Worm (Caenorhabditis elegans) whole organism, L4 larva: ENCODE data around the gene F40F8.3.

Experiments used
- F26F4.8 ChIP-seq: fragments of 200-800 bp; sonication (Bioruptor generic); conservative IDR thresholded peaks from 2 replicates; pipeline ENCODE4 v1.3.6; 2022; ENCODE audit warnings: missing genetic modification characterization, missing compliant biosample characterization
- T20F7.1 ChIP-seq: fragments of 200-800 bp; sonication (Bioruptor generic); optimal IDR thresholded peaks from 2 replicates; lab custom pipeline; 2018; ENCODE audit warnings: mild to moderate bottlenecking, missing genetic modification characterization, missing compliant biosample characterization
- Y5F2A.4 ChIP-seq: fragments of 200-800 bp; sonication (Bioruptor generic); optimal IDR thresholded peaks from 2 replicates; lab custom pipeline; 2018; ENCODE audit warnings: mild to moderate bottlenecking, missing genetic modification characterization, missing compliant biosample characterization
- ZK337.2 ChIP-seq: fragments of 200-800 bp; sonication (Bioruptor generic); IDR thresholded peaks from 2 replicates; pipeline ENCODE4 v1.3.6; 2022; ENCODE audit warnings: missing genetic modification reagents, missing genetic modification characterization, missing compliant biosample characterization
- aha-1 ChIP-seq: fragments of 150-350 bp; peaks from one replicate; lab custom pipeline; 2014; ENCODE audit warnings: missing biosample characterization, missing genetic modification characterization
- aly-2 ChIP-seq: sonication (generic microtip); optimal IDR thresholded peaks from 2 replicates; lab custom pipeline; 2018; ENCODE audit warnings: missing biosample characterization, missing genetic modification characterization
- ceh-28 ChIP-seq: fragments of 150-350 bp; optimal IDR thresholded peaks from 2 replicates; lab custom pipeline; 2014; ENCODE audit warnings: missing biosample characterization, missing genetic modification reagents, missing genetic modification characterization
- ceh-32 ChIP-seq: sonication (generic microtip); optimal IDR thresholded peaks from 2 replicates; lab custom pipeline; 2016; ENCODE audit warnings: mild to moderate bottlenecking, missing genetic modification characterization, missing compliant biosample characterization; ENCODE audit not compliant: poor library complexity
- ces-1 ChIP-seq: fragments of 150-350 bp; sonication (generic microtip); optimal IDR thresholded peaks from 4 replicates; lab custom pipeline; 2014; ENCODE audit warnings: missing biosample characterization, missing genetic modification reagents, missing genetic modification characterization
- daf-12 ChIP-seq: fragments of 150-350 bp; optimal IDR thresholded peaks from 2 replicates; lab custom pipeline; 2014; ENCODE audit warnings: missing biosample characterization, missing genetic modification reagents, missing genetic modification characterization
- daf-16 ChIP-seq, 3 experiments: sonication (generic microtip); optimal IDR thresholded peaks; 2 replicates each; lab custom pipeline; 2016 to 2017; ENCODE audit warnings: missing genetic modification characterization in 3 of 3, missing genetic modification reagents in 3 of 3, mild to moderate bottlenecking in 2 of 3, missing compliant biosample characterization in 2 of 3, missing biosample characterization in 1 of 3, moderate library complexity in 1 of 3
- daf-19 ChIP-seq: fragments of 200-800 bp; sonication (Bioruptor generic); conservative IDR thresholded peaks from 2 replicates; pipeline ENCODE4 v1.3.6; 2022; ENCODE audit warnings: missing genetic modification characterization, missing compliant biosample characterization
- dve-1 ChIP-seq: sonication (generic microtip); optimal IDR thresholded peaks from 2 replicates; lab custom pipeline; 2017; ENCODE audit warnings: antibody characterized with exemption, mild to moderate bottlenecking, missing genetic modification characterization, missing compliant biosample characterization; ENCODE audit not compliant: insufficient read depth
- egl-43 ChIP-seq: fragments of 200-800 bp; sonication (Bioruptor generic); IDR thresholded peaks from 2 replicates; pipeline ENCODE4 v1.3.6; 2022; ENCODE audit warnings: missing genetic modification reagents, missing genetic modification characterization, missing compliant biosample characterization
- hif-1 ChIP-seq, 2 experiments: sonication (generic microtip); optimal IDR thresholded peaks; 2 replicates each; lab custom pipeline; 2016 to 2017; ENCODE audit warnings: missing compliant biosample characterization in 2 of 2, missing genetic modification characterization in 2 of 2, missing genetic modification reagents in 2 of 2, missing genotype in 2 of 2, mild to moderate bottlenecking in 1 of 2
- hlh-30 ChIP-seq: sonication (generic microtip); optimal IDR thresholded peaks from 2 replicates; lab custom pipeline; 2017; ENCODE audit warnings: antibody characterized with exemption, mild to moderate bottlenecking, missing genetic modification characterization, missing compliant biosample characterization; ENCODE audit not compliant: insufficient read depth
- jun-1 ChIP-seq: fragments of 150-350 bp; optimal IDR thresholded peaks from 2 replicates; lab custom pipeline; 2014; ENCODE audit warnings: missing biosample characterization, missing genetic modification reagents, missing genetic modification characterization
- lin-29 ChIP-seq: fragments of 200-800 bp; sonication (Bioruptor generic); IDR thresholded peaks from 2 replicates; pipeline ENCODE4 v1.3.6; 2022; ENCODE audit warnings: missing genetic modification reagents, missing genetic modification characterization, missing compliant biosample characterization
- lin-39 ChIP-seq: fragments of 150-350 bp; optimal IDR thresholded peaks from 2 replicates; lab custom pipeline; 2014; ENCODE audit warnings: missing biosample characterization, missing genetic modification reagents, missing genetic modification characterization
- lir-3 ChIP-seq: sonication (generic microtip); optimal IDR thresholded peaks from 2 replicates; lab custom pipeline; 2016; ENCODE audit warnings: mild to moderate bottlenecking, missing genetic modification characterization, missing compliant biosample characterization
- lsy-2 ChIP-seq, 2 experiments: fragments of 150-350 bp in 1 of 2; sonication (generic microtip) in 1 of 2; optimal IDR thresholded peaks; 2 replicates each; lab custom pipeline; 2014 to 2017; ENCODE audit warnings: missing biosample characterization in 2 of 2, missing genetic modification characterization in 2 of 2
- madf-9 ChIP-seq: fragments of 200-800 bp; sonication (Bioruptor generic); conservative IDR thresholded peaks from 2 replicates; pipeline ENCODE4 v1.3.6; 2022; ENCODE audit warnings: missing genetic modification reagents, missing genetic modification characterization, missing compliant biosample characterization
- mdl-1 ChIP-seq, 2 experiments: fragments of 150-350 bp in 1 of 2; sonication (generic microtip) in 1 of 2; optimal IDR thresholded peaks; 2 replicates each; lab custom pipeline; 2014 to 2017; ENCODE audit warnings: missing biosample characterization in 2 of 2, missing genetic modification characterization in 2 of 2
- mdt-29 ChIP-seq: fragments of 200-800 bp; sonication (Bioruptor generic); IDR thresholded peaks from 2 replicates; pipeline ENCODE4 v1.3.6; 2022; ENCODE audit warnings: missing genetic modification reagents, missing genetic modification characterization, missing compliant biosample characterization
- mes-2 ChIP-seq: sonication (generic microtip); optimal IDR thresholded peaks from 2 replicates; lab custom pipeline; 2016; ENCODE audit warnings: missing genotype, mild to moderate bottlenecking, missing genetic modification characterization, missing compliant biosample characterization; ENCODE audit not compliant: poor library complexity, severe bottlenecking
- mxl-2 ChIP-seq: fragments of 200-800 bp; sonication (Bioruptor generic); conservative IDR thresholded peaks from 2 replicates; pipeline ENCODE4 v1.3.6; 2022; ENCODE audit warnings: missing genetic modification reagents, missing genetic modification characterization, missing compliant biosample characterization
- nhr-11 ChIP-seq: fragments of 150-350 bp; optimal IDR thresholded peaks from 2 replicates; lab custom pipeline; 2014; ENCODE audit warnings: missing biosample characterization, missing genetic modification characterization
- nhr-25 ChIP-seq: sonication (generic microtip); optimal IDR thresholded peaks from 2 replicates; lab custom pipeline; 2017; ENCODE audit warnings: missing genetic modification characterization, mild to moderate bottlenecking, missing compliant biosample characterization, antibody characterized with exemption, moderate library complexity, borderline replicate concordance; ENCODE audit not compliant: insufficient read depth
- nhr-28 ChIP-seq: fragments of 150-350 bp; optimal IDR thresholded peaks from 2 replicates; lab custom pipeline; 2014; ENCODE audit warnings: missing biosample characterization, missing genetic modification characterization
- nhr-42 ChIP-seq: fragments of 200-800 bp; sonication (Bioruptor generic); IDR thresholded peaks from 2 replicates; pipeline ENCODE4 v1.3.6; 2022; ENCODE audit warnings: missing genetic modification characterization, missing compliant biosample characterization
- nhr-76 ChIP-seq: fragments of 150-350 bp; optimal IDR thresholded peaks from 2 replicates; lab custom pipeline; 2014; ENCODE audit warnings: missing biosample characterization, missing genetic modification characterization
- pha-4 ChIP-seq, 2 experiments: fragments of 150-350 bp in 1 of 2; fragments of 200-800 bp in 1 of 2; sonication (Bioruptor generic) in 1 of 2; IDR thresholded peaks in 1 of 2; optimal IDR thresholded peaks in 1 of 2; 2 replicates each; pipeline versions ENCODE4 v1.3.6 to Lab custom; 2014 to 2022; ENCODE audit warnings: missing genetic modification characterization in 2 of 2, missing genetic modification reagents in 2 of 2, missing biosample characterization in 1 of 2, missing compliant biosample characterization in 1 of 2
- php-3 ChIP-seq: fragments of 200-800 bp; sonication (Bioruptor generic); IDR thresholded peaks from 2 replicates; pipeline ENCODE4 v1.3.6; 2022; ENCODE audit warnings: missing genetic modification reagents, missing genetic modification characterization, missing compliant biosample characterization
- sdz-12 ChIP-seq: fragments of 200-800 bp; sonication (Bioruptor generic); optimal IDR thresholded peaks from 2 replicates; lab custom pipeline; 2018; ENCODE audit warnings: mild to moderate bottlenecking, missing genetic modification characterization, missing compliant biosample characterization
- set-16 ChIP-seq: fragments of 200-800 bp; sonication (Bioruptor generic); IDR thresholded peaks from 2 replicates; pipeline ENCODE4 v1.3.6; 2022; ENCODE audit warnings: missing genetic modification reagents, missing genetic modification characterization, missing compliant biosample characterization
- tra-1 ChIP-seq: fragments of 200-800 bp; sonication (Bioruptor generic); IDR thresholded peaks from 2 replicates; pipeline ENCODE4 v1.3.6; 2022; ENCODE audit warnings: missing genetic modification reagents, missing genetic modification characterization, missing compliant biosample characterization
- vab-7 ChIP-seq: fragments of 200-800 bp; sonication (Bioruptor generic); IDR thresholded peaks from 2 replicates; pipeline ENCODE4 v1.3.6; 2022; ENCODE audit warnings: missing genetic modification reagents, missing genetic modification characterization, missing compliant biosample characterization
- zag-1 ChIP-seq: fragments of 150-350 bp; optimal IDR thresholded peaks from 2 replicates; lab custom pipeline; 2014; ENCODE audit warnings: missing biosample characterization, missing genetic modification characterization
- zfp-3 ChIP-seq: fragments of 200-800 bp; sonication (Bioruptor generic); conservative IDR thresholded peaks from 2 replicates; pipeline ENCODE4 v1.3.6; 2022; ENCODE audit warnings: missing genetic modification reagents, missing genetic modification characterization, missing compliant biosample characterization
- zip-2 ChIP-seq: fragments of 150-350 bp; optimal IDR thresholded peaks from 2 replicates; lab custom pipeline; 2014; ENCODE audit warnings: missing biosample characterization, missing genetic modification characterization

Gene F40F8.3

DNA sequence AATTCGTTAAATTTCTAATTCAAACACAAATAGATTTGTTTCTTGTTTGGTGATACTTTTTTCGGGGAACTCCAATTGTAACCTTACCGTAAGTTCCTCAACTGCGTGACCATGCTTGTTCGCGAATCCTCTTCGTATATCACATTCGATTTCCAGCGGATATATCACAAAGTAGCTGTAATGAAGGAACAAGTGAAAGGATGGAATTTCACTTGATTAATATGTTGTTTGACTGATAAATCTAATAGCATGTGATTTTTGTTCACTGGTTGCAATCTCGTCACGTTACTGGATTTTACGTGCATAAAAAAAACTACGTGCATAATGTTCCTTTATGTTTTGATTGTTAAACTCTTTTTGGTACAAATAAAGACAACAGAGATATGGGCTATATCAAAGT is 32.6 kb downstream of the F40F8.3 start:
- TF ChIP-seq Y5F2A.4 (GFP tag; lab: Kevin White, UChicago) (no peak), nhr-28 (tag; lab: Kevin White, UChicago) (peak; percentile 5), F26F4.8 (GFP tag; lab: Robert Waterston, UW) (no peak), nhr-42 (GFP tag; lab: Robert Waterston, UW) (no peak), daf-19 (GFP tag; lab: Robert Waterston, UW) (no peak), tra-1 (no peak), sdz-12 (GFP tag; lab: Kevin White, UChicago) (no peak), jun-1 (tag; lab: Kevin White, UChicago) (no peak), pha-4 (GFP tag; IDR thresholded peaks at IDR 0.05; lab: Robert Waterston, UW) (no peak), pha-4 (tag; optimal IDR thresholded peaks at IDR 0.05; lab: Kevin White, UChicago) (no peak), aha-1 (tag; lab: Kevin White, UChicago) (peak; percentile 65)

DNA sequence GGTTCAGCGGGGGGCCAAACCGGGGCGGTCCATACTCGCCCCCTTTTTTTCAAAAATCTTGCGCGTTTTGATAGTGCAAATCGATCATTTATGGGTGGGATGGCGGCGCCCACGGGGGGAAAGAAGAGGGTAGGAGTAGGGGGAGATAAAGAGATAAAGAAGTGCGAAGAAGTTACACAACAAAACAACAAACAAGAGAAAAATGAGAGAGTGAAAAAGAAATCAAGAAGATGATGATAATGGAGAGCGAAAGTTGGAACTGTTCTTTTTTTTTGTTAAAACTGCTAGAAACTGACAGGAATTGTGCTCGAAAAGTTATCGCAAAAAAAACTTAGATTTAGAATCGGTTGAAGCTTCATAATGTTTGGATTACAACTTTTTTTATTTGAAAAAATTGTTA is 33.3 kb downstream of the F40F8.3 start, which contains the start of gene ptr-13:
ptr-13 (minus strand) TSS at position 92 of the 400 bp plus-strand sequence.
- TF ChIP-seq nhr-28 (tag; lab: Kevin White, UChicago) (peak; percentile 41), vab-7 (no peak), aha-1 (tag; lab: Kevin White, UChicago) (peak; percentile 6)

DNA sequence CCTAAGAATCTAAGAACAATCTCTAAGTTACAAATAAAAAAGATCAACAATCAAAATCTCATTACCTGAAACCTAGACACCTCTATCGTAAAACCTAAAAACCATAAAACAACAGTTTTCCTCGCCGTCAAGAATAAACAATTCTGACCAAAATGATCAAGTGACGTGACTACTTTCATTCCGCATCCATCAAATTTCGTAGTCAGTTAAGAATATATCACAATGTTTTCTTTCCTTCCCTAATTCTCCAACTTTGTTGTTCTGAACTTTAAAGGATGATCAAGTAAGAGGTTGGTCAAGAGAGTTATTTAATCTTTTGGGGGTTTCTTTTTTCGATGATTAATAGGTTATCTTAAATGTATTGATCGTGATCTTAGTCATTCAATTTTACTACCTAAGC is 34.2 kb downstream of the F40F8.3 start:
- TF ChIP-seq hlh-30 (peak; percentile 23), ces-1 (GFP tag; lab: Kevin White, UChicago) (no peak), mdt-29 (GFP tag; lab: Robert Waterston, UW) (no peak), nhr-28 (tag; lab: Kevin White, UChicago) (peak; percentile 67), php-3 (no peak), F26F4.8 (GFP tag; lab: Robert Waterston, UW) (no peak), nhr-25 (tag; lab: Kevin White, UChicago) (no peak), T20F7.1 (GFP tag; lab: Kevin White, UChicago) (no peak), ceh-32 (no peak), nhr-76 (tag; lab: Kevin White, UChicago) (no peak)

DNA sequence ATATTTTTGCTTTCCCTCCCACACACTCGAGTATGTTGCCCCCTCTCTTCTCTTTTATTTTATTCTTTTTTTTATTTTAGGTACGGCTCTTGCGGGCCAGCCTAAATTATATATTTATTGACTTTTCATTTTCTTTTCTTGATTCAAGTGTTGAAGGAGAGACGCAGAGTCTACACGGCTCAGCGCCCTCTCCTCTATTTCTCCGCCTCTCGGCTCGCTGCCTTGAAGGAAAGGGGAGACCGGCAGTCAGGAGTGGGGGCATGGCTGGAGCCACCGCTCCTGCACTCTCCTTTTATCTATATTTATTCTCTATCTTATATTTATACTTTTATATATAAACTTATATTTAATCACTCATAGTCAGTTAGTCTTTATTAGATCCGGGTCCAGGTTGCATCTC is 37.3 kb downstream of the F40F8.3 start:
- TF ChIP-seq lsy-2 (tag; optimal IDR thresholded peaks at IDR 0.05; lab: Kevin White, UChicago) (peak in 1 of 2 experiments; percentile 14), mes-2 (tag; lab: Kevin White, UChicago) (peak; percentile 3), hif-1 (tag; optimal IDR thresholded peaks at IDR 0.05; lab: Kevin White, UChicago) (no peak), mdl-1 (tag; optimal IDR thresholded peaks at IDR 0.05; lab: Kevin White, UChicago) (no peak), nhr-76 (tag; lab: Kevin White, UChicago) (no peak), dve-1 (peak; percentile 16), nhr-11 (tag; lab: Kevin White, UChicago) (no peak), daf-16 (GFP tag; optimal IDR thresholded peaks at IDR 0.05; lab: Kevin White, UChicago) (no peak), daf-16 (tag; optimal IDR thresholded peaks at IDR 0.05; lab: Kevin White, UChicago) (peak; percentile 29), zfp-3 (GFP tag; lab: Robert Waterston, UW) (no peak), set-16 (GFP tag; lab: Robert Waterston, UW) (peak; percentile 79), pha-4 (GFP tag; IDR thresholded peaks at IDR 0.05; lab: Robert Waterston, UW) (peak; percentile 32; the same call in 1 of the 2 replicates), pha-4 (tag; optimal IDR thresholded peaks at IDR 0.05; lab: Kevin White, UChicago) (no peak), hlh-30 (peak; percentile 13)

DNA sequence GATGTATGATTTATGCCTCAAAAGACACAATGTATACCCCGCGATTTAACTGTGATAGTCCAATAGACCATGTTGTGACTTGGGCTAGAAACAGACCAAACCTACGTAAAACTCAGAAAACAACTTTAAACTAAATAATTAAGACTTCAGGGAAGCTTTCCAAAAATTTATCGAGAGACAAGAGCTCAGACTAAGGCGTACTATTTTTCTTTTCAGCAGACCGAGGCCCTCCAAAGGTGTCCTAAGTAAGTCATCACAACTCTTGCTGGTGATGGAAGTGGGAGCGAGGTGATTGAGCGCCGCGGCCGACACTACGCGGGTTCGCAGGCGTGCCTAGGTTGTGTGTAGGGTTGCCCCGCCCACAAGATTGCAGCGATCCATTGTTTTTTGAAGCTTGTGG is 38.0 kb downstream of the F40F8.3 start:
- peak; percentile 15 for TF ChIP-seq aly-2 (tag; lab: Kevin White, UChicago)
- no peak for TF ChIP-seq lin-29 (GFP tag; lab: Robert Waterston, UW)
- no peak for TF ChIP-seq lin-39 (tag; lab: Kevin White, UChicago)
- TF ChIP-seq egl-43 (GFP tag; lab: Robert Waterston, UW): peak; percentile 85
- TF ChIP-seq ceh-28 (tag; lab: Kevin White, UChicago): no peak
- TF ChIP-seq nhr-11 (tag; lab: Kevin White, UChicago): peak; percentile 9
- TF ChIP-seq ZK337.2: no peak
- no peak for TF ChIP-seq zag-1
- no peak for TF ChIP-seq lir-3 (tag; lab: Kevin White, UChicago)
- TF ChIP-seq madf-9: peak; percentile 26; the same call in 1 of the 2 replicates
- TF ChIP-seq zip-2 (tag; lab: Kevin White, UChicago): no peak
- TF ChIP-seq jun-1 (tag; lab: Kevin White, UChicago): no peak
- no peak for TF ChIP-seq nhr-28 (tag; lab: Kevin White, UChicago)
- peak; percentile 44; the same call in 1 of the 2 replicates for TF ChIP-seq mdt-29 (GFP tag; lab: Robert Waterston, UW)
- no peak for TF ChIP-seq mxl-2
- TF ChIP-seq aha-1 (tag; lab: Kevin White, UChicago): peak; percentile 97
- TF ChIP-seq daf-12: no peak
